Worm (Caenorhabditis elegans): ENCODE results near the gene pps-1.

The pps-1 gene

DNA sequence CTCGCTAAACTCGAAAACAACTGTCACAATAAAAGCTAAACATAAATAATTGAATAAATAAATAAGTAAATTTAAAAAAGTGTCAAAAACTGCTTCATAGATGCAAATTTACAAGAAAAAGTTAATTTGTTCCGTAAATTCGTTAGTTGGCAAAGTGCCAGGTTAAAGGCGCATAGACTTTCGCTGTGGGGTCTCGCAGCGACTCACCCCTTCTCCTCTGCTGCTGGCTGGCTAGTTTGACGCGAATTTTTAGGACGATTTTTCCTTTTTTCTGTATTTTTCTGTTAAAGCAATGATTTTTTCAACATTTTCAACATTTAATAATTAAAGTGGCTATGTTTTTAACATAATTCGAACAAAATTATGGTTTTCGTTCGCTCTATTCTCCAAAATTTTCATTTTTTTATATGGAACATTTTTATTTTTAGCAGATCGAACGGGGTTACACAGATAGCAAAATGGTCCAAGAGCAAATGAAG, 14.5 kb downstream of the pps-1 start, which contains the start of gene rack-1:
Gene rack-1 (plus strand): TSS at position 429 of the 479 bp plus-strand sequence.
- TF ChIP-seq him-1 (tag; optimal IDR thresholded peaks at IDR 0.05) (peak; percentile 8), dao-5 (tag; optimal IDR thresholded peaks at IDR 0.05) (no peak), W03F9.2 (tag; optimal IDR thresholded peaks at IDR 0.05) (peak; percentile 74)

DNA sequence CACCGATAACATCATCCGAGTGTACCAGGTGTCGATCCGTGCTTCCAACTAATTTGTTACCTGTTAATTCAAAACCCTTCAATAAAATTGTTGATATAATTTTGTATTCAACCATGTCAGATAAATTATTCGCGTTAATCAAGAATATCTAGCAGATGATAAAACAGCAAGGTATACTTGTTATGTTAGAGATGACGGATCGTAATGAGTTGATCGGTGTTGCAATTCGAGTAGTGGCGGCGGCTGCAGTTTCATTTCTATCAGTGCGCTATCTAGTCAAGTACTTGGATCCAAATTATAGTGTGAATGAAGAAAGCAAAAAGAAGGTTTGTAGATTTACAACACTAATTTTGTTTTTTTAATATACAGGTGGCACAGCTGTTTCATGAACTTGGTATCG, 16.0 kb downstream of the pps-1 start, which contains the start of gene mspn-1:
Gene mspn-1 (plus strand): TSS at position 190 of the 400 bp plus-strand sequence.
- TF ChIP-seq him-1 (tag; optimal IDR thresholded peaks at IDR 0.05) (no peak), dao-5 (tag; optimal IDR thresholded peaks at IDR 0.05) (no peak), W03F9.2 (tag; optimal IDR thresholded peaks at IDR 0.05) (no peak)

DNA sequence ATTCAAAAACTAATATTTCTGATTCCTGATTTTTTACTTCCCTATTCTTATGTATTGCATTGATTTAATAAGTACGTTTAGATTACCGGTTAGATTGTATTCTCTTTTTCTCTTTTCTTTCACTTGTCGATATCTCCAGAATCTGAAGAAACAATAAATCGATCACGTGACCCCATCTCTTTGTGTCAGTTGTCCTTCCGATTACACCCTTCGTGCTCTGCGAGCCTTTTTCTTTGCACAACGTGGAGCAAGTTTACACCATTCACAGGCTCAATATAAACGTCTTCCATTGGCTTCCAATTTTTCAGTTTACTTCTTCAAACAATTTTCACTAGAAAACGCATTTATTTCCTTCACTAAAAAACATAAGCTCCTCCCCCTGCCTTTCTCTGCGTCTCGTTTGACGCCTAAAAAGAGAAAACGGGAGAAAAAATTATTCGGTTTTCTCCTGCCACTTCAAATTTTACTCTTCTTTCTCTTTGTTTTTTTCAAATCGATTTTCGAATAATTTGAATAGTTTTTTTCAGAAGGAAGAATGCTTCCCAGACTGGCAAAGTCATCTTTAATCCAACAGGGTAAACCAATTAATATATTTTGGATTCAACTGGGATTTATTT, 18.4 kb downstream of the pps-1 start, which contains the start of gene gta-1:
Gene gta-1 (plus strand): TSS at position 528 of the 617 bp plus-strand sequence.
- no peak for TF ChIP-seq him-1 (tag; optimal IDR thresholded peaks at IDR 0.05)
- TF ChIP-seq W03F9.2 (tag; optimal IDR thresholded peaks at IDR 0.05), result no peak
- no peak for TF ChIP-seq dao-5 (tag; optimal IDR thresholded peaks at IDR 0.05)

DNA sequence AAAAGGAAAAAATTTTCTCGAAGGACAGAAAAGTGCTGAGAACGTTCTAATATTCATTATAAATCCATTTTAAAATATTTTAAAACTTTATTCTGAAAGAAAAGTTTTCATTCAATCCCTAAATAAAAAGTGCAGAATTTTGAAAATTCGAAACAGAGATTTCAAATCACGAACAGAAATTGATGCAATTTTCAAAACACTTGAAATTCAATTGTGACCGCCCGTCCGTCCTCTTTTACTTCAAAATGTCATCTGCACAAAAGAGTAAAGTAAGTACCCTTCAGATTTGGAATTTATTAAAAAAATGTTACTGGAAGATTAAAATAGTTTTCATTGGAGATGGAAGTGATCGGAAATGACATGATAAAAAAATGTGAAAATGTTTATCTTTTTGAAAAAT, 26.7 kb downstream of the pps-1 start:
- TF ChIP-seq dao-5 (tag; optimal IDR thresholded peaks at IDR 0.05) (no peak), him-1 (tag; optimal IDR thresholded peaks at IDR 0.05) (no peak)

DNA sequence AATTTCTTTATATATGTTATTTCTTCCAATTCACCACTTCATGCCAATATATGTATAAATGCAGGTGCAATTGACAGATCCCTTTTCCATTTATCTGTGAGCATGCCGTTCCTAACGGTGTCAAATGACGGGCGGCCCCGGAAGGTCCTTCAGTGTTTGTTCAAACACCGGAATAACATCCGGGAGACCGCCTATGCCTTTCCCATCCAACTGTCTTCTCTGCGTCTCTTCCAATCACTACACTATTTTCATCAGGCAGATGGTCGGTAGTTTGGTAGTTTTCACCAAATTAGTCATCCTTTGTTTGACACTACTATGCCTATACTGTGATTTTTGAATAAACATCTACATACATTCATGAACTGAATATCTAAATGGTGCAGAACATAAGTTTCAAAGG, 28.8 kb downstream of the pps-1 start:
- no peak for TF ChIP-seq W03F9.2 (tag; optimal IDR thresholded peaks at IDR 0.05)
- TF ChIP-seq him-1 (tag; optimal IDR thresholded peaks at IDR 0.05), result no peak
- no peak for TF ChIP-seq dao-5 (tag; optimal IDR thresholded peaks at IDR 0.05)

DNA sequence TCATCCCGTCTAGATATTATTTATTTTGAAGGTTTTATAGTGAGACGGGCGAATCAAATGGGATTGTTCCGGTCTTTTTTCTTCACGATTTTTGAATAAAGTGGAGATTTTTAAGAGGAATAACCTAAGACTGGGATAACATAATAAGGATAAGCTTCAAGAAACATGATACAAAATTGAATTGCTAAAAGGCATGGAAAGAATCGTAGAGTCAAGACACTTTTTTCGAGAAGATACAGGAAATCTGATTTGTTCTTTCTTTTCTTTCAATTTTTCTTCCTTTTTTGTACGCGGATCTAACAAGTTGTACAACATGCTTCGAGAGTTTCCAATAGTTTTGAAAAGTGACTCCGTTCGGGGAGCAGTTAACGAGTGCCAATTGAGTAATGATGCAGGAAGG, 29.7 kb downstream of the pps-1 start:
- no peak for TF ChIP-seq dao-5 (tag; optimal IDR thresholded peaks at IDR 0.05)
- no peak for TF ChIP-seq W03F9.2 (tag; optimal IDR thresholded peaks at IDR 0.05)
- no peak for TF ChIP-seq him-1 (tag; optimal IDR thresholded peaks at IDR 0.05)

DNA sequence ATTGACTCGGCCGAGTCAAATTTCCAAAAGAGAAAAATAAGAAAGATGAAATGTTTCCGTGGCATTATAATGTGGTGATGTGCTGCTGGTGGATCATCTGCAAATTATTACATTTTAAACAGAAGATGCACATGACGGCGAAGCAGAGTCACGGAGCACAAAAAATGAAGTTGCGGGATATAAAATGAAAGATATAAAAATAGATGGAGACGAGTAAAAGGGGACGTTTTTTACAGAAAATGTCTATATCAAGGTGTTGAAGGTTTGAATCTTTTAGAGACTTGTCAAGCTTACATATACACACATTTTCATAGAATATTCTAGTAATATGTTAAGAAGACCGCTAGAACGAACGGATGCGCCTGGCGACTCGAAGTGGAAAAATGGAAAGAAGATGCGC, 32.5 kb downstream of the pps-1 start, which contains the start of gene ptrg-1:
Gene ptrg-1 (minus strand): TSS at position 101 of the 400 bp plus-strand sequence.
- TF ChIP-seq him-1 (tag; optimal IDR thresholded peaks at IDR 0.05) (no peak), W03F9.2 (tag; optimal IDR thresholded peaks at IDR 0.05) (no peak), dao-5 (tag; optimal IDR thresholded peaks at IDR 0.05) (no peak)

DNA sequence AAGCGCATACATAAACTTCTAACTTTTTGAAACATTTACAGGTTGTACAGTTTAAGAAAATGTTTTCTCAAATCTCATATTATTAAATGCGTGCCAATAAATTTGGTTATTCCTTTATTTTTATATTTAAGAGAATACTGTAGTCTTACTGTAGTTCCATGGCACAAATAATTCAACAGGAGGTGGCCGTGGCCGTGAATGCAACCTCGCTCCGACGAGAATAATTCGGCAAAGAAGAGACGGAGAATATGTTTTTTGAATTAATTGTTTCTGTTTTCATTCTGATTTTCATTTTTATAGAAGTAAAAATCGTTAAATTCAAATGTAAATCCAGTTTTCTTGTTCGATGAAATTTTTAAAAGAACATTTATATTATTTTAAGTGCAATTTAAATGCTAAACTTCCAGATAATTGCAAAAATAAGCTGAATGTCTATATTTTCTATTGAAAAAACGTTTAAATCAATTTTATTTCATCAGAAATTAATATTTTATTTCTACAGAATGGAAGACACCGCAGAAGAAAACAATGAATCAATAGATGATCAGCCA, 35.6 kb downstream of the pps-1 start, which contains the start of gene gon-4:
Gene gon-4 (plus strand): TSS at position 501 of the 551 bp plus-strand sequence.
- TF ChIP-seq W03F9.2 (tag; optimal IDR thresholded peaks at IDR 0.05), result peak; percentile 50
- no peak for TF ChIP-seq him-1 (tag; optimal IDR thresholded peaks at IDR 0.05)
- TF ChIP-seq dao-5 (tag; optimal IDR thresholded peaks at IDR 0.05), result no peak

DNA sequence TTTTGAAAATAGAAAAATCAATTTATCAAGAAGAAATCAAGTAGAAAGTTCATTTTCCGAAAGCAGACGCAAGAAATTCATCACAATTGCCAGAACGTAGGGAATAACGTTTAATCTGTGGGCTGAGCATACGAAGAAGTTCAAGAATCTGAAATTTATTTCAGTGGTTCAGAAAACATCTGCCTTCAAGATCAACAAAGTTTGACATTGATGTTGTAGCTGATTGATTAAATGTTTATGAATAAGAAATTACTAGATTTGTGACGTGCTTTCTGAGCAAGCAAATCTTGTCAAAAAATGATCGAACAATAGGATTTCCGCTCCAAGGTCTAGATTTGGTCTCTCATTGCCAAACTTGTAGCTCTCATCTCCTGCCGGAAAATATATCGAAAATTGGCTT, 44.4 kb downstream of the pps-1 start, which contains the start of gene K04D7.6:
Gene K04D7.6 (minus strand): TSS at position 101 of the 400 bp plus-strand sequence.
- TF ChIP-seq dao-5 (tag; optimal IDR thresholded peaks at IDR 0.05), result no peak
- no peak for TF ChIP-seq him-1 (tag; optimal IDR thresholded peaks at IDR 0.05)
- TF ChIP-seq W03F9.2 (tag; optimal IDR thresholded peaks at IDR 0.05), result no peak
